Worm (Caenorhabditis elegans) whole organism, midembryonic: Measurements from ENCODE around the gene T26C11.4.

Experiments
- flt-1 ChIP-seq: fragments of 200-800 bp; sonication (Bioruptor generic); IDR thresholded peaks from 2 replicates; pipeline ENCODE4 v1.3.6; 2022; ENCODE audit warnings: missing genetic modification characterization, missing compliant biosample characterization
- ref-1 ChIP-seq: fragments of 200-800 bp; sonication (Bioruptor generic); conservative IDR thresholded peaks from 2 replicates; pipeline ENCODE4 v1.3.6; 2022; ENCODE audit warnings: missing genetic modification reagents, missing genetic modification characterization, missing compliant biosample characterization
- tab-1 ChIP-seq: fragments of 200-800 bp; sonication (Bioruptor generic); IDR thresholded peaks from 2 replicates; pipeline ENCODE4 v1.3.6; 2022; ENCODE audit warnings: missing genetic modification characterization, missing compliant biosample characterization

DNA sequence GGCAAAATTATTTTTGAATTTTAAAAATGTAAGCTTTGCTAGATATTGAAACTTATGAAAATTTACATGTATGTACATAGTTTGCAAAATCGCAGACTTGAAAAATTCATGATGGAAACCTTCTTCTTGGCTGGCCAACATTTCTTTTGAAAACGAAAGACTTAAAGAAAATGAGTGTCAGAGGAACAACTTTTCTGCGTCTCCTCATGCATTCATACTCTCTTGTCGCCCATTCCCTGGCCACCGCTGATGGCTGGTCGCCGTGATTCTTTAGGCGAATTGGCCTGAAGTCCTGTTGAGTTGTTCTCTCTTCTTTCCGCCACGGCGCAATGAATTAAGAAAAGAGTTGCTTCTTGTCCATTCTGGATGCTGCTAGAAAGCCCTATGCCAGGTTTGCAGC is 49.3 kb downstream of the T26C11.4 start:
- TF ChIP-seq tab-1 (no peak), ref-1 (GFP tag; lab: Robert Waterston, UW) (no peak), flt-1 (GFP tag; lab: Robert Waterston, UW) (no peak)
